Worm (Caenorhabditis elegans) whole organism, L4 larva: ENCODE results near the gene srt-64.
A peak's percentile ranks its signal among the peaks of the same experiment; 100 is the strongest.

Source experiments
- F26F4.8 ChIP-seq: fragments of 200-800 bp; sonication (Bioruptor generic); conservative IDR thresholded peaks from 2 replicates; pipeline ENCODE4 v1.3.6; 2022; ENCODE audit warnings: missing genetic modification characterization, missing compliant biosample characterization
- F37D6.2 ChIP-seq: sonication (generic microtip); optimal IDR thresholded peaks from 2 replicates; lab custom pipeline; 2016; ENCODE audit warnings: mild to moderate bottlenecking, missing genetic modification characterization, missing compliant biosample characterization
- F44E2.7 ChIP-seq: fragments of 200-800 bp; sonication (Bioruptor generic); IDR thresholded peaks from 2 replicates; pipeline ENCODE4 v2.1.2; 2022; ENCODE audit warnings: missing genetic modification characterization, missing compliant biosample characterization
- Y75B8A.6 ChIP-seq: fragments of 200-800 bp; sonication (Bioruptor generic); IDR thresholded peaks from 2 replicates; pipeline ENCODE4 v1.3.6; 2022; ENCODE audit warnings: missing genetic modification reagents, missing genetic modification characterization, missing compliant biosample characterization
- ZK337.2 ChIP-seq: fragments of 200-800 bp; sonication (Bioruptor generic); IDR thresholded peaks from 2 replicates; pipeline ENCODE4 v1.3.6; 2022; ENCODE audit warnings: missing genetic modification reagents, missing genetic modification characterization, missing compliant biosample characterization
- ZK546.5 ChIP-seq, 2 experiments: sonication (generic microtip); optimal IDR thresholded peaks; 2 replicates each; lab custom pipeline; 2017; ENCODE audit warnings: missing biosample characterization in 2 of 2, missing genetic modification characterization in 2 of 2
- aly-2 ChIP-seq: sonication (generic microtip); optimal IDR thresholded peaks from 2 replicates; lab custom pipeline; 2018; ENCODE audit warnings: missing biosample characterization, missing genetic modification characterization
- ceh-28 ChIP-seq: fragments of 150-350 bp; optimal IDR thresholded peaks from 2 replicates; lab custom pipeline; 2014; ENCODE audit warnings: missing biosample characterization, missing genetic modification reagents, missing genetic modification characterization
- daf-12 ChIP-seq: fragments of 150-350 bp; optimal IDR thresholded peaks from 2 replicates; lab custom pipeline; 2014; ENCODE audit warnings: missing biosample characterization, missing genetic modification reagents, missing genetic modification characterization
- daf-16 ChIP-seq, 3 experiments: sonication (generic microtip); optimal IDR thresholded peaks; 2 replicates each; lab custom pipeline; 2016 to 2017; ENCODE audit warnings: missing genetic modification characterization in 3 of 3, missing genetic modification reagents in 3 of 3, mild to moderate bottlenecking in 2 of 3, missing compliant biosample characterization in 2 of 3, missing biosample characterization in 1 of 3, moderate library complexity in 1 of 3
- dmd-6 ChIP-seq: fragments of 200-800 bp; sonication (Bioruptor generic); IDR thresholded peaks from 2 replicates; pipeline ENCODE4 v1.3.6; 2022; ENCODE audit warnings: missing genetic modification reagents, missing genetic modification characterization, missing compliant biosample characterization
- dmd-8 ChIP-seq: fragments of 200-800 bp; sonication (Bioruptor generic); IDR thresholded peaks from 2 replicates; pipeline ENCODE4 v1.3.6; 2022; ENCODE audit warnings: missing genetic modification characterization, missing compliant biosample characterization
- duxl-1 ChIP-seq: sonication (generic microtip); optimal IDR thresholded peaks from 2 replicates; lab custom pipeline; 2016; ENCODE audit warnings: mild to moderate bottlenecking, missing genetic modification characterization, moderate library complexity, missing compliant biosample characterization; ENCODE audit not compliant: poor library complexity
- dve-1 ChIP-seq: sonication (generic microtip); optimal IDR thresholded peaks from 2 replicates; lab custom pipeline; 2017; ENCODE audit warnings: antibody characterized with exemption, mild to moderate bottlenecking, missing genetic modification characterization, missing compliant biosample characterization; ENCODE audit not compliant: insufficient read depth
- egl-43 ChIP-seq: fragments of 200-800 bp; sonication (Bioruptor generic); IDR thresholded peaks from 2 replicates; pipeline ENCODE4 v1.3.6; 2022; ENCODE audit warnings: missing genetic modification reagents, missing genetic modification characterization, missing compliant biosample characterization
- fkh-10 ChIP-seq: fragments of 150-350 bp; optimal IDR thresholded peaks from 2 replicates; lab custom pipeline; 2014; ENCODE audit warnings: missing biosample characterization, missing genetic modification reagents, missing genetic modification characterization
- gei-8 ChIP-seq: fragments of 200-800 bp; sonication (Bioruptor generic); optimal IDR thresholded peaks from 2 replicates; lab custom pipeline; 2018; ENCODE audit warnings: mild to moderate bottlenecking, missing genetic modification characterization, missing compliant biosample characterization
- hif-1 ChIP-seq, 2 experiments: sonication (generic microtip); optimal IDR thresholded peaks; 2 replicates each; lab custom pipeline; 2016 to 2017; ENCODE audit warnings: missing compliant biosample characterization in 2 of 2, missing genetic modification characterization in 2 of 2, missing genetic modification reagents in 2 of 2, missing genotype in 2 of 2, mild to moderate bottlenecking in 1 of 2
- hlh-11 ChIP-seq: fragments of 200-800 bp; sonication (Bioruptor generic); optimal IDR thresholded peaks from 2 replicates; lab custom pipeline; 2018; ENCODE audit warnings: mild to moderate bottlenecking, missing genetic modification characterization, missing compliant biosample characterization
- hlh-30 ChIP-seq: sonication (generic microtip); optimal IDR thresholded peaks from 2 replicates; lab custom pipeline; 2017; ENCODE audit warnings: antibody characterized with exemption, mild to moderate bottlenecking, missing genetic modification characterization, missing compliant biosample characterization; ENCODE audit not compliant: insufficient read depth
- hmg-1.1 ChIP-seq: fragments of 200-800 bp; sonication (Bioruptor generic); IDR thresholded peaks from 2 replicates; pipeline ENCODE4 v1.3.6; 2022; ENCODE audit warnings: missing genetic modification reagents, missing genetic modification characterization, missing compliant biosample characterization
- jun-1 ChIP-seq: fragments of 150-350 bp; optimal IDR thresholded peaks from 2 replicates; lab custom pipeline; 2014; ENCODE audit warnings: missing biosample characterization, missing genetic modification reagents, missing genetic modification characterization
- lim-7 ChIP-seq: fragments of 200-800 bp; sonication (Bioruptor generic); IDR thresholded peaks from 2 replicates; pipeline ENCODE4 v1.3.6; 2022; ENCODE audit warnings: missing genetic modification characterization, missing compliant biosample characterization
- lin-15B ChIP-seq: fragments of 150-350 bp; sonication (generic microtip); optimal IDR thresholded peaks from 3 replicates; lab custom pipeline; 2014; ENCODE audit warnings: missing biosample characterization, missing genetic modification characterization
- lin-29 ChIP-seq: fragments of 200-800 bp; sonication (Bioruptor generic); IDR thresholded peaks from 2 replicates; pipeline ENCODE4 v1.3.6; 2022; ENCODE audit warnings: missing genetic modification reagents, missing genetic modification characterization, missing compliant biosample characterization
- lin-39 ChIP-seq: fragments of 150-350 bp; optimal IDR thresholded peaks from 2 replicates; lab custom pipeline; 2014; ENCODE audit warnings: missing biosample characterization, missing genetic modification reagents, missing genetic modification characterization
- madf-9 ChIP-seq: fragments of 200-800 bp; sonication (Bioruptor generic); conservative IDR thresholded peaks from 2 replicates; pipeline ENCODE4 v1.3.6; 2022; ENCODE audit warnings: missing genetic modification reagents, missing genetic modification characterization, missing compliant biosample characterization
- mdl-1 ChIP-seq, 2 experiments: fragments of 150-350 bp in 1 of 2; sonication (generic microtip) in 1 of 2; optimal IDR thresholded peaks; 2 replicates each; lab custom pipeline; 2014 to 2017; ENCODE audit warnings: missing biosample characterization in 2 of 2, missing genetic modification characterization in 2 of 2
- mdt-29 ChIP-seq: fragments of 200-800 bp; sonication (Bioruptor generic); IDR thresholded peaks from 2 replicates; pipeline ENCODE4 v1.3.6; 2022; ENCODE audit warnings: missing genetic modification reagents, missing genetic modification characterization, missing compliant biosample characterization
- mep-1 ChIP-seq: fragments of 150-350 bp; sonication (generic microtip); optimal IDR thresholded peaks from 3 replicates; lab custom pipeline; 2014; ENCODE audit warnings: missing biosample characterization, missing genetic modification characterization
- mes-2 ChIP-seq: sonication (generic microtip); optimal IDR thresholded peaks from 2 replicates; lab custom pipeline; 2016; ENCODE audit warnings: missing genotype, mild to moderate bottlenecking, missing genetic modification characterization, missing compliant biosample characterization; ENCODE audit not compliant: poor library complexity, severe bottlenecking
- mxl-2 ChIP-seq: fragments of 200-800 bp; sonication (Bioruptor generic); conservative IDR thresholded peaks from 2 replicates; pipeline ENCODE4 v1.3.6; 2022; ENCODE audit warnings: missing genetic modification reagents, missing genetic modification characterization, missing compliant biosample characterization
- mxl-3 ChIP-seq: fragments of 200-800 bp; sonication (Bioruptor generic); optimal IDR thresholded peaks from 2 replicates; lab custom pipeline; 2018; ENCODE audit warnings: mild to moderate bottlenecking, missing genetic modification characterization, missing compliant biosample characterization
- nhr-102 ChIP-seq: sonication (generic microtip); optimal IDR thresholded peaks from 2 replicates; lab custom pipeline; 2016; ENCODE audit warnings: mild to moderate bottlenecking, missing genetic modification characterization, moderate library complexity, missing compliant biosample characterization
- nhr-237 ChIP-seq: sonication (generic microtip); optimal IDR thresholded peaks from 2 replicates; lab custom pipeline; 2017; ENCODE audit warnings: missing biosample characterization, missing genetic modification characterization
- nhr-41 ChIP-seq: fragments of 200-800 bp; sonication (Bioruptor generic); IDR thresholded peaks from 2 replicates; pipeline ENCODE4 v1.3.6; 2022; ENCODE audit warnings: missing genetic modification reagents, missing genetic modification characterization, missing compliant biosample characterization
- nhr-42 ChIP-seq: fragments of 200-800 bp; sonication (Bioruptor generic); IDR thresholded peaks from 2 replicates; pipeline ENCODE4 v1.3.6; 2022; ENCODE audit warnings: missing genetic modification characterization, missing compliant biosample characterization
- nhr-48 ChIP-seq: sonication (generic microtip); optimal IDR thresholded peaks from 2 replicates; lab custom pipeline; 2016; ENCODE audit warnings: mild to moderate bottlenecking, missing genetic modification characterization, missing compliant biosample characterization
- nhr-76 ChIP-seq: fragments of 150-350 bp; optimal IDR thresholded peaks from 2 replicates; lab custom pipeline; 2014; ENCODE audit warnings: missing biosample characterization, missing genetic modification characterization
- nhr-77 ChIP-seq: fragments of 150-350 bp; optimal IDR thresholded peaks from 2 replicates; lab custom pipeline; 2014; ENCODE audit warnings: missing biosample characterization, missing genetic modification characterization
- php-3 ChIP-seq: fragments of 200-800 bp; sonication (Bioruptor generic); IDR thresholded peaks from 2 replicates; pipeline ENCODE4 v1.3.6; 2022; ENCODE audit warnings: missing genetic modification reagents, missing genetic modification characterization, missing compliant biosample characterization
- rbr-2 ChIP-seq: sonication (generic microtip); optimal IDR thresholded peaks from 2 replicates; lab custom pipeline; 2016; ENCODE audit warnings: missing genotype, missing genetic modification characterization, missing compliant biosample characterization
- sdz-12 ChIP-seq: fragments of 200-800 bp; sonication (Bioruptor generic); optimal IDR thresholded peaks from 2 replicates; lab custom pipeline; 2018; ENCODE audit warnings: mild to moderate bottlenecking, missing genetic modification characterization, missing compliant biosample characterization
- snpc-1.2 ChIP-seq: fragments of 200-800 bp; sonication (Bioruptor generic); IDR thresholded peaks from 2 replicates; pipeline ENCODE4 v1.3.6; 2022; ENCODE audit warnings: missing genetic modification reagents, missing genetic modification characterization, missing compliant biosample characterization
- spr-1 ChIP-seq: sonication (generic microtip); optimal IDR thresholded peaks from 2 replicates; lab custom pipeline; 2016; ENCODE audit warnings: mild to moderate bottlenecking, missing genetic modification characterization, missing compliant biosample characterization
- spr-3 ChIP-seq: fragments of 200-800 bp; sonication (Bioruptor generic); optimal IDR thresholded peaks from 2 replicates; lab custom pipeline; 2018; ENCODE audit warnings: mild to moderate bottlenecking, missing genetic modification characterization, missing compliant biosample characterization
- unc-130 ChIP-seq: sonication (generic microtip); optimal IDR thresholded peaks from 2 replicates; lab custom pipeline; 2016; ENCODE audit warnings: missing genetic modification reagents, missing genetic modification characterization, missing compliant biosample characterization
- zfp-3 ChIP-seq: fragments of 200-800 bp; sonication (Bioruptor generic); conservative IDR thresholded peaks from 2 replicates; pipeline ENCODE4 v1.3.6; 2022; ENCODE audit warnings: missing genetic modification reagents, missing genetic modification characterization, missing compliant biosample characterization
- zip-11 ChIP-seq: fragments of 200-800 bp; sonication (Bioruptor generic); IDR thresholded peaks from 2 replicates; pipeline ENCODE4 v1.3.6; 2022; ENCODE audit warnings: missing genetic modification characterization, missing compliant biosample characterization
- ztf-11 ChIP-seq: fragments of 150-350 bp; optimal IDR thresholded peaks from 2 replicates; lab custom pipeline; 2014; ENCODE audit warnings: missing biosample characterization, missing genetic modification characterization
- ztf-7 ChIP-seq: fragments of 150-350 bp; optimal IDR thresholded peaks from 2 replicates; lab custom pipeline; 2014; ENCODE audit warnings: missing biosample characterization, missing genetic modification characterization

Gene srt-64

ce11 chrV:5192501-5192900 is 23.0 kb upstream of the srt-64 start, which contains the start of gene C03A7.13:
C03A7.13 (minus strand) TSS chrV:5192543.
- no peak for TF ChIP-seq lim-7 (GFP tag; lab: Robert Waterston, UW)
- TF ChIP-seq snpc-1.2 = no peak
- TF ChIP-seq jun-1 (tag; lab: Kevin White, UChicago) = no peak
- TF ChIP-seq aly-2 (tag; lab: Kevin White, UChicago) = no peak
- TF ChIP-seq unc-130 = no peak
- no peak for TF ChIP-seq ceh-28 (tag; lab: Kevin White, UChicago)
- TF ChIP-seq mxl-3 (GFP tag; lab: Kevin White, UChicago) = no peak
- TF ChIP-seq sdz-12 = no peak
- no peak for TF ChIP-seq Y75B8A.6
- no peak for TF ChIP-seq lin-39
- no peak for TF ChIP-seq ZK337.2
- no peak for TF ChIP-seq daf-12 (tag; lab: Kevin White, UChicago)
- no peak for TF ChIP-seq fkh-10
- no peak for TF ChIP-seq ztf-11 (tag; lab: Kevin White, UChicago)
- peak; percentile 90 for TF ChIP-seq php-3 (GFP tag; lab: Robert Waterston, UW)
- TF ChIP-seq nhr-102 (tag; lab: Kevin White, UChicago) = peak; percentile 58
- no peak for TF ChIP-seq F44E2.7 (GFP tag; lab: Robert Waterston, UW)
- no peak for TF ChIP-seq F37D6.2
- TF ChIP-seq zip-11 (GFP tag; lab: Robert Waterston, UW) = no peak
- no peak for TF ChIP-seq gei-8 (GFP tag; lab: Kevin White, UChicago)
- no peak for TF ChIP-seq hif-1 (tag; optimal IDR thresholded peaks at IDR 0.05; lab: Kevin White, UChicago)
- peak; percentile 81 for TF ChIP-seq nhr-48 (tag; lab: Kevin White, UChicago)
- no peak for TF ChIP-seq nhr-42 (GFP tag; lab: Robert Waterston, UW)
- TF ChIP-seq ZK546.5 (tag; optimal IDR thresholded peaks at IDR 0.05; lab: Kevin White, UChicago) = no peak
- TF ChIP-seq mdl-1 (tag; optimal IDR thresholded peaks at IDR 0.05; lab: Kevin White, UChicago) = no peak
- no peak for TF ChIP-seq nhr-76
- TF ChIP-seq rbr-2 (tag; lab: Kevin White, UChicago) = no peak
- peak; percentile 92 for TF ChIP-seq dmd-6 (GFP tag; lab: Robert Waterston, UW)
- no peak for TF ChIP-seq zfp-3
- no peak for TF ChIP-seq egl-43
- TF ChIP-seq ztf-7 (tag; lab: Kevin White, UChicago) = no peak
- TF ChIP-seq dmd-8 = no peak
- no peak for TF ChIP-seq madf-9 (GFP tag; lab: Robert Waterston, UW)
- TF ChIP-seq mxl-2 = no peak
- TF ChIP-seq duxl-1 = no peak
- TF ChIP-seq hlh-30 (tag; lab: Kevin White, UChicago) = no peak
- TF ChIP-seq spr-3 = no peak
- no peak for TF ChIP-seq lin-29 (GFP tag; lab: Robert Waterston, UW)
- no peak for TF ChIP-seq mdt-29
- no peak for TF ChIP-seq mes-2 (tag; lab: Kevin White, UChicago)
- no peak for TF ChIP-seq lin-15B
- TF ChIP-seq dve-1 (tag; lab: Kevin White, UChicago) = peak; percentile 93
- TF ChIP-seq hlh-11 = peak; percentile 77
- TF ChIP-seq daf-16 (GFP tag; optimal IDR thresholded peaks at IDR 0.05; lab: Kevin White, UChicago) = peak in 1 of 2 experiments; percentile 40
- peak; percentile 89 for TF ChIP-seq daf-16 (tag; optimal IDR thresholded peaks at IDR 0.05; lab: Kevin White, UChicago)
- no peak for TF ChIP-seq hmg-1.1 (GFP tag; lab: Robert Waterston, UW)
- TF ChIP-seq spr-1 (tag; lab: Kevin White, UChicago) = no peak
- no peak for TF ChIP-seq mep-1
- no peak for TF ChIP-seq nhr-41 (GFP tag; lab: Robert Waterston, UW)
- no peak for TF ChIP-seq nhr-237 (tag; lab: Kevin White, UChicago)
- TF ChIP-seq F26F4.8 (GFP tag; lab: Robert Waterston, UW) = no peak
- TF ChIP-seq nhr-77 (tag; lab: Kevin White, UChicago) = peak; percentile 86
